Fruit fly (Drosophila melanogaster) whole organism, adult: ENCODE results near the gene Dph1.

Experiments used
- CG11617 ChIP-seq: fragments of 200-800 bp; sonication (Bioruptor generic); optimal IDR thresholded peaks from 2 replicates; lab custom pipeline; 2017; ENCODE audit warnings: mild to moderate bottlenecking, missing biosample characterization, missing genetic modification reagents, missing genetic modification characterization
- CG12768 ChIP-seq: fragments of 200-800 bp; sonication (Bioruptor generic); optimal IDR thresholded peaks from 2 replicates; lab custom pipeline; 2017; ENCODE audit warnings: missing biosample characterization, missing genetic modification characterization, mild to moderate bottlenecking, moderate library complexity, missing genetic modification reagents
- CG14711 ChIP-seq: fragments of 200-800 bp; sonication (Bioruptor generic); optimal IDR thresholded peaks from 2 replicates; lab custom pipeline; 2018; ENCODE audit warnings: missing biosample characterization, mild to moderate bottlenecking, missing genetic modification characterization, moderate library complexity
- CG1620 ChIP-seq: fragments of 200-800 bp; sonication (Bioruptor generic); optimal IDR thresholded peaks from 2 replicates; lab custom pipeline; 2016; ENCODE audit warnings: missing biosample characterization, missing genetic modification characterization
- CG33017 ChIP-seq: fragments of 200-800 bp; sonication (Bioruptor generic); optimal IDR thresholded peaks from 2 replicates; lab custom pipeline; 2018; ENCODE audit warnings: missing biosample characterization, mild to moderate bottlenecking, missing genetic modification characterization, moderate library complexity
- CG5204 ChIP-seq: fragments of 200-800 bp; sonication (Bioruptor generic); optimal IDR thresholded peaks from 2 replicates; lab custom pipeline; 2016; ENCODE audit warnings: missing biosample characterization, missing genetic modification characterization
- CG7045 ChIP-seq: fragments of 200-800 bp; sonication (Bioruptor generic); optimal IDR thresholded peaks from 2 replicates; lab custom pipeline; 2017; ENCODE audit warnings: missing biosample characterization, mild to moderate bottlenecking, missing genetic modification characterization
- CG7101 ChIP-seq: fragments of 200-800 bp; sonication (Bioruptor generic); optimal IDR thresholded peaks from 2 replicates; lab custom pipeline; 2018; ENCODE audit warnings: missing biosample characterization, mild to moderate bottlenecking, missing genetic modification characterization, moderate library complexity
- Clk ChIP-seq: fragments of 200-800 bp; sonication (Bioruptor generic); optimal IDR thresholded peaks from 2 replicates; lab custom pipeline; 2017; ENCODE audit warnings: missing biosample characterization, missing genetic modification characterization
- Crg-1 ChIP-seq: fragments of 200-800 bp; sonication (Bioruptor generic); optimal IDR thresholded peaks from 2 replicates; lab custom pipeline; 2016; ENCODE audit warnings: missing biosample characterization, missing genetic modification characterization
- Hr96 ChIP-seq: fragments of 200-800 bp; sonication (Bioruptor generic); optimal IDR thresholded peaks from 2 replicates; lab custom pipeline; 2016; ENCODE audit warnings: missing biosample characterization, missing genetic modification characterization
- Mnt ChIP-seq: fragments of 200-800 bp; sonication (Bioruptor generic); optimal IDR thresholded peaks from 2 replicates; lab custom pipeline; 2016; ENCODE audit warnings: missing biosample characterization, mild to moderate bottlenecking, missing genetic modification characterization
- bab1 ChIP-seq: fragments of 200-800 bp; sonication (Bioruptor generic); optimal IDR thresholded peaks from 3 replicates; lab custom pipeline; 2019; ENCODE audit warnings: missing biosample characterization, mild to moderate bottlenecking, missing genetic modification characterization, moderate library complexity
- cic ChIP-seq: fragments of 200-800 bp; sonication (Bioruptor generic); optimal IDR thresholded peaks from 2 replicates; lab custom pipeline; 2017; ENCODE audit warnings: missing biosample characterization, mild to moderate bottlenecking, missing genetic modification characterization, moderate library complexity
- cnc ChIP-seq, 2 experiments: fragments of >200 bp; optimal IDR thresholded peaks; 2 replicates each; lab custom pipeline; 2017
- kay ChIP-seq: fragments of 200-800 bp; sonication (Bioruptor generic); peaks from one replicate; lab custom pipeline; 2016; ENCODE audit warnings: missing biosample characterization, missing genetic modification characterization, borderline replicate concordance
- ovo ChIP-seq: fragments of 200-800 bp; sonication (Bioruptor generic); optimal IDR thresholded peaks from 2 replicates; lab custom pipeline; 2016; ENCODE audit warnings: missing biosample characterization, missing genetic modification characterization
- pad ChIP-seq: fragments of 200-800 bp; sonication (Bioruptor generic); optimal IDR thresholded peaks from 3 replicates; lab custom pipeline; 2017; ENCODE audit warnings: missing biosample characterization, missing genetic modification characterization, mild to moderate bottlenecking, moderate library complexity, missing genetic modification reagents
- tj ChIP-seq: fragments of 200-800 bp; sonication (Bioruptor generic); optimal IDR thresholded peaks from 3 replicates; lab custom pipeline; 2017; ENCODE audit warnings: missing biosample characterization, mild to moderate bottlenecking, missing genetic modification characterization, moderate library complexity
- toe ChIP-seq: fragments of 200-800 bp; sonication (Bioruptor generic); optimal IDR thresholded peaks from 2 replicates; lab custom pipeline; 2016; ENCODE audit warnings: missing biosample characterization, missing genetic modification characterization

The Dph1 gene

DNA sequence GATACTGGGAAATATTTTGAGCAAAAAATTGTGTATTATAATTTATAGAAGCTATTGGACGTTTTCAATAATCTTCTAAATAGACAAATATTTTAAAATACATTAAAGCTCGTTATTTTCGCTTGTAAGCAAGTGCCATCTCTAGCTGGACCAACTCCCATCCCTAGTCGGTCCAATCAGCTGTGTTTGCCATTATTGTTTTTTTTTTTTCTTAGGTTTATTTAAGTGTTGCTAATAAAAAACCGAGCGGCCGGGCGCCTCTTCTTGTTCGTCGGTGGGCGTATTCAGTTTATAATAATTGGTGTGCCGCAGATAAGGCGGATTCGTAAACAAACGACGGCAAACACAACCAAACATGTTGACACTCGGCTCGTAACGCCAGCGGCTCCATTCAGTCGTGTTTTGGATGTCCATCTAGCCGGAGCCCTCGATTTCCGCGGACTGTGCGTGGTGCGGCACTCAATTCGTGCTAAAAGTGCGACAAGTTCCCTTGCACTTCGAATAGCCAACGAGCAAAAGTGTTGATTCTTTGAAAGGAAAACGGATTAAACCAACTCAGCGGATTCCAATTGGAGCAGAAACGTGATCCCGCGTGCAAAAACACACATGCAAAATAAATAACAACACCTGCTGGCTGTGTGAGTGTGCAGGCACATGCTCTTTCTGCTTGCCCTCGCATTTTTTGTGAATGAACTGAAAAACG lies 12.8 kb downstream of the Dph1 start, which contains the start of gene Sugb:
Gene Sugb, plus strand, starts transcription at position 162 of the 703 bp plus-strand sequence.
- TF ChIP-seq bab1 (GFP tag; lab: Kevin White, UChicago) (peak; percentile 37), CG7045 (GFP tag; lab: Kevin White, UChicago) (peak; percentile 57), cic (peak; percentile 96), CG5204 (GFP tag; lab: Kevin White, UChicago) (peak; percentile 77), CG14711 (tag; lab: Kevin White, UChicago) (peak; percentile 38), CG11617 (GFP tag; lab: Kevin White, UChicago) (peak; percentile 90), cnc (optimal IDR thresholded peaks at IDR 0.05; lab: Kevin White, UChicago) (no peak), kay (GFP tag; lab: Kevin White, UChicago) (peak; percentile 95), Hr96 (GFP tag; lab: Kevin White, UChicago) (peak; percentile 84), Mnt (GFP tag; lab: Kevin White, UChicago) (peak; percentile 73), pad (peak; percentile 27), CG33017 (tag; lab: Kevin White, UChicago) (peak; percentile 87), CG1620 (peak; percentile 73), Clk (GFP tag; lab: Kevin White, UChicago) (peak; percentile 4), Crg-1 (peak; percentile 54), CG12768 (peak; percentile 58), toe (peak; percentile 80), CG7101 (tag; lab: Kevin White, UChicago) (peak; percentile 75), tj (peak; percentile 98), ovo (GFP tag; lab: Kevin White, UChicago) (peak; percentile 69)

DNA sequence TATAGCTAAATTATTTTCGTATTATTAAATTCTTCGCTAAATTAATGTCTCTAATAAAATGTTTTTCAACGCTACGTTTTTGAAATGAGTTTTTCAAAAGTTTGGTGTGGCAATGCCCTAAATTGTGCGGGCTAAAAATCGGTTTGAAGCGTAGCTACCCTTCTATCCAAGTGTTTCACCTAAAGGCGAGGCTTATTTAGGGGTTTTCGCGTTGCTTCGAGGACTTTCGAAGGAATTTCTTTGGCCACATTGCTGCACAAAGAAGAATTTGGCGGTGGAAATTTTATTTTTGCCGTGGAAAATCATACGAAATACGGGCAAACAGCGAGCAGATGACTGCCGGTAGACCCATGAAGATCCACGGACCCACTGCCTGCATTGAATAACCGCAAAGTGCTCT lies 15.0 kb downstream of the Dph1 start, which contains the start of gene TfIIEalpha:
Gene TfIIEalpha, plus strand, starts transcription at position 245 of the 400 bp plus-strand sequence.
- TF ChIP-seq tj (no peak), bab1 (GFP tag; lab: Kevin White, UChicago) (peak; percentile 66), CG11617 (GFP tag; lab: Kevin White, UChicago) (no peak), CG33017 (tag; lab: Kevin White, UChicago) (no peak), CG7101 (tag; lab: Kevin White, UChicago) (no peak), CG12768 (no peak), ovo (GFP tag; lab: Kevin White, UChicago) (no peak), CG1620 (no peak), pad (no peak), Mnt (GFP tag; lab: Kevin White, UChicago) (peak; percentile 23), CG7045 (GFP tag; lab: Kevin White, UChicago) (no peak), toe (peak; percentile 18), Clk (GFP tag; lab: Kevin White, UChicago) (no peak), CG5204 (GFP tag; lab: Kevin White, UChicago) (no peak), Hr96 (GFP tag; lab: Kevin White, UChicago) (no peak), cic (peak; percentile 37), Crg-1 (no peak), kay (GFP tag; lab: Kevin White, UChicago) (no peak), CG14711 (tag; lab: Kevin White, UChicago) (no peak), cnc (optimal IDR thresholded peaks at IDR 0.05; lab: Kevin White, UChicago) (no peak)

DNA sequence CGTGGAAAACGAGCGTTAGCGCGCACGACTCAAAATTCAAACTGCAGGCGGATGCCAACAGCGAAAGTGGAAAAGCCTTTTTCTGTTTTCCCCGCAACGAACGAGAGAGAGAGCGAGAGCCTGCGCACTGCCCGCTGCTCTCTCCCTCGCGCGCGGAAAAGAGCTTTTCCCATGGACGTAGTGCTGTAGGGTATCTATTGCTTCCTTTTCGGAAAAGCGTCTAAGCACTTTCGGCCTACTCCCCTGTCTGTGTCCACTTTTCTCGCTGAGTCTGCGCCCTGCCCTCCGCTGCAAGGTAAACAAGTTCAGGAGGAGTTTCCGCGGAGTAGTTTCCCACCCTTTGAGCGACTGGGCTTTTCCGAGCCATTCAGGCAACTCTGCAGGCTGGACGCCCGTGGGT lies 16.5 kb downstream of the Dph1 start, which contains the start of gene CG32085:
Gene CG32085, minus strand, starts transcription at position 47 of the 400 bp plus-strand sequence.
- TF ChIP-seq ovo (GFP tag; lab: Kevin White, UChicago) (no peak), cic (peak; percentile 36), CG5204 (GFP tag; lab: Kevin White, UChicago) (no peak), cnc (optimal IDR thresholded peaks at IDR 0.05; lab: Kevin White, UChicago) (no peak), CG11617 (GFP tag; lab: Kevin White, UChicago) (peak; percentile 23), kay (GFP tag; lab: Kevin White, UChicago) (no peak), pad (peak; percentile 16), Hr96 (GFP tag; lab: Kevin White, UChicago) (no peak), Crg-1 (no peak), bab1 (GFP tag; lab: Kevin White, UChicago) (no peak), CG1620 (no peak), CG7045 (GFP tag; lab: Kevin White, UChicago) (peak; percentile 5), tj (no peak), CG14711 (tag; lab: Kevin White, UChicago) (peak; percentile 4), Mnt (GFP tag; lab: Kevin White, UChicago) (peak; percentile 24), CG33017 (tag; lab: Kevin White, UChicago) (no peak), CG12768 (peak; percentile 41), Clk (GFP tag; lab: Kevin White, UChicago) (peak; percentile 8), CG7101 (tag; lab: Kevin White, UChicago) (no peak), toe (peak; percentile 17)

DNA sequence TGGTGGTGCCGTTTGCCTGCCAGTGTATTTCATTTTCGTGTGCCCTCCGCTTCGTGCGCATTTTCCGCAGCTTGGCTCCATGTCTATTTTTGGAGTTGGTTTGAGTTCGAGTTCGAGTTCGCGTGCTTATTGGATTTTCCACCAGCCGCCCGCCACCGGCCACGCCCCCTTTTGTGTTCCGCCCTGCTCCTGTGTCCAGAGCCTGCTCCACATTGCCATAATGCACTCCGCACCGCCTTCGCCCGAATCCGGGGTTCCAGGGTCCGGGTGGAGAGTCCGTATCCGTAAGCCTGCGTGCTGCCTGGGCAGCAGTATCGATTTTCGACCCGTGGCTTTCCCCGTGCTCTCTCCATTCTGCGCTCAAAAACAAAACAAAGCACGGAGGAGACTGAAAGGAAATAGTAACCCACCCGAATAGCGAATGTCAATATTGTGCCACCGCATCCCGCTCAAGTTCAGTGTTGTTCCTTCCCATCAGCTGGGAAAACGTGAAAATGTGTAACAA lies 18.4 kb downstream of the Dph1 start:
- TF ChIP-seq CG12768: no peak
- TF ChIP-seq toe: no peak
- no peak for TF ChIP-seq CG5204 (GFP tag; lab: Kevin White, UChicago)
- TF ChIP-seq Crg-1: no peak
- TF ChIP-seq ovo (GFP tag; lab: Kevin White, UChicago): no peak
- no peak for TF ChIP-seq bab1 (GFP tag; lab: Kevin White, UChicago)
- no peak for TF ChIP-seq Clk (GFP tag; lab: Kevin White, UChicago)
- no peak for TF ChIP-seq tj
- no peak for TF ChIP-seq CG33017 (tag; lab: Kevin White, UChicago)
- no peak for TF ChIP-seq pad
- no peak for TF ChIP-seq Mnt (GFP tag; lab: Kevin White, UChicago)
- no peak for TF ChIP-seq CG7101 (tag; lab: Kevin White, UChicago)
- TF ChIP-seq kay (GFP tag; lab: Kevin White, UChicago): no peak
- no peak for TF ChIP-seq CG7045 (GFP tag; lab: Kevin White, UChicago)
- TF ChIP-seq CG1620: no peak
- TF ChIP-seq Hr96 (GFP tag; lab: Kevin White, UChicago): no peak
- no peak for TF ChIP-seq CG11617 (GFP tag; lab: Kevin White, UChicago)
- no peak for TF ChIP-seq cnc (optimal IDR thresholded peaks at IDR 0.05; lab: Kevin White, UChicago)
- TF ChIP-seq cic: no peak
- no peak for TF ChIP-seq CG14711 (tag; lab: Kevin White, UChicago)

dm6 chr3L:11656189-11656588 lies 40.6 kb downstream of the Dph1 start:
- peak; percentile 66 for TF ChIP-seq CG7101 (tag; lab: Kevin White, UChicago)
- no peak for TF ChIP-seq tj
- peak; percentile 1 for TF ChIP-seq CG11617 (GFP tag; lab: Kevin White, UChicago)
- TF ChIP-seq pad: peak; percentile 10
- TF ChIP-seq kay (GFP tag; lab: Kevin White, UChicago): no peak
- TF ChIP-seq cnc (optimal IDR thresholded peaks at IDR 0.05; lab: Kevin White, UChicago): no peak
- TF ChIP-seq Clk (GFP tag; lab: Kevin White, UChicago): peak; percentile 40
- no peak for TF ChIP-seq CG1620
- peak; percentile 51 for TF ChIP-seq toe
- no peak for TF ChIP-seq Crg-1
- peak; percentile 3 for TF ChIP-seq Mnt (GFP tag; lab: Kevin White, UChicago)
- TF ChIP-seq cic: no peak
- TF ChIP-seq CG33017 (tag; lab: Kevin White, UChicago): peak; percentile 77
- TF ChIP-seq Hr96 (GFP tag; lab: Kevin White, UChicago): peak; percentile 35
- TF ChIP-seq CG14711 (tag; lab: Kevin White, UChicago): peak; percentile 62
- no peak for TF ChIP-seq bab1 (GFP tag; lab: Kevin White, UChicago)
- TF ChIP-seq CG12768: peak; percentile 75
- peak; percentile 64 for TF ChIP-seq CG7045 (GFP tag; lab: Kevin White, UChicago)
- TF ChIP-seq ovo (GFP tag; lab: Kevin White, UChicago): no peak
- TF ChIP-seq CG5204 (GFP tag; lab: Kevin White, UChicago): peak; percentile 52
